Worm (Caenorhabditis elegans): Measurements from ENCODE around the gene chil-4.

Gene chil-4

DNA sequence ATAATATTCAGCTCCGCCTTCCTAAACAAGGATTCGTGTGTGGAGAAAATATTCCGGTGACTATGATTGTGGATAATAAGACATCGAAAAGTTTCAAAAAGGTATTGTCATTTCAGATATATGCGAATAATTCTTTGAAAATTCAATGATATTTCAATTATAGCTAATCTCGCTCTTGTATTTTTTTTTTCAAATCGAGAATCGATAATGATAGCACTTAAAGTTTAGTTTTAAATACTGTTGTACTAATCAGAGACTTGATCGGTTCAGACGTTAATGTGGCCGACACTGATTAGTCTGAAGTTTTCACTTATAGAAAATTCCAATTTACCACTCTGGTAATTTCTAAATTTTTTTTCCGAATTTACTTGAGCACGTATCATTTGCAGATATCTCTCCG is 19.6 kb downstream of the chil-4 start:
- TF ChIP-seq D1046.2 (GFP tag; IDR thresholded peaks at IDR 0.05) = no peak
- TF ChIP-seq unc-62 (GFP tag; optimal IDR thresholded peaks at IDR 0.05 in 1 of 2) = peak in 1 of 2 experiments; percentile 93
- TF ChIP-seq unc-62 (tag; optimal IDR thresholded peaks at IDR 0.05) = no peak
- TF ChIP-seq F37D6.2 (tag; optimal IDR thresholded peaks at IDR 0.05) = no peak

DNA sequence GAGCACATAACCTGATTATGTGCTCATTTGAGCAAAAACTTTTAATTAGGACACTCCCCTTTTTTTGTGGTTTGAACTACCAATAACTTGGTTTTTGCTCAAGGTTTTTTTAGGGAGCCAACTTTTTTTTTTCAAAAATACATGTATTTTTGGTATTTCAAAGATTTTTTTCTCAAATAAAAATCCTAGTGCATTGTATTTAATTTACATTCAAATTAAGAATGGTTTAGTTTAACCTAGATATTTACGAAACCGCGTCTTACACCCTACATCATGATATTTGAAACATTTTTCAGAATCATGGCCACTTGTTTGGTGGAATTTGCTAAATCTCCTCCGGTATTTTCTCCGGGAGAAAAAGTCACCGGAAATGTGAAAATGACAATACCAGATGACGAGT is 20.6 kb downstream of the chil-4 start, which contains the start of gene arrd-5:
TSS of gene arrd-5 (plus strand) at position 301 of the 400 bp plus-strand sequence.
- TF ChIP-seq unc-62 (GFP tag; optimal IDR thresholded peaks at IDR 0.05 in 1 of 2) = peak in 1 of 2 experiments; percentile 18
- no peak for TF ChIP-seq unc-62 (tag; optimal IDR thresholded peaks at IDR 0.05)
- TF ChIP-seq F37D6.2 (tag; optimal IDR thresholded peaks at IDR 0.05) = no peak

DNA sequence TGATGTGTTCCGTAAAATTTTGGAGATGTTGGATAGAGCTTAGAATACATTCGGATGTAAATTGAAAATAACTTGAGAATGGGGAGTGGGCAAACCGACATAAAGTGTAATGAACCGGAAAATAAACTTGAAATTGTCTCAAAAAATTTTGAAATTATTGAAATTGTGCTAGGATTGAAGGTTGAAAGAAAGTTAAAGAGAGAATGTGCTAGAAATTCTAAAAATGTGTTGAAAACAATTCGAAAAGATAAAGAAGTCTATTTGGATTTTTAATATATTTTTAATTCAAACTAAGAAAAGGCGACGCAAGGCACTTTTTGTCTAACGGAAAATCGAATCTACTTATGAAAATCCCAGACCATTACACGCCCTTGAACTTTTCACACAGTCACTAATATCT is 21.7 kb downstream of the chil-4 start, which contains the start of gene ZK938.3:
TSS of gene ZK938.3 (minus strand) at position 101 of the 400 bp plus-strand sequence.
- TF ChIP-seq daf-12 (tag; optimal IDR thresholded peaks at IDR 0.05) (no peak), unc-62 (GFP tag; optimal IDR thresholded peaks at IDR 0.05 in 1 of 2) (peak in 1 of 2 experiments; percentile 26), unc-62 (tag; optimal IDR thresholded peaks at IDR 0.05) (no peak)

DNA sequence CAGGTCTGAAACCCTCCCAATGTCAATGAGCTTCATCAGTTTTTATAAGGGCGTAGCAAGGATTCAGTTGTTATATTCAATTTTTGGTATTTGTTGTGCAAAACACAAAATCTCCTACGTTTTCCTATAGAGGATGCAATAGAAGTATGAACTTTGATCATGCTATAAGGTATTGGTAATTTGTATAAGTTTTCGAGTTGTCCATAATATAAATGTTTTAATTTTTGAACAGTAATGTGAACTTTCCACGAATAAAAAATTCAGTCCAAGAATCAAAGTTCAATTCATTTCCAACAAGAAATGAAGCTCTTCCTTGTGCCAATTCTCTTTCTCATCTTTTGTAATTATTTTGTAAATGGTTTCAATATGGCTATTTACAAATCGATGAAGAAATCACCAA is 24.5 kb downstream of the chil-4 start, which contains the start of gene ZK938.12:
TSS of gene ZK938.12 (plus strand) at position 301 of the 400 bp plus-strand sequence.
- no peak for TF ChIP-seq zfp-2 (tag; optimal IDR thresholded peaks at IDR 0.05)

DNA sequence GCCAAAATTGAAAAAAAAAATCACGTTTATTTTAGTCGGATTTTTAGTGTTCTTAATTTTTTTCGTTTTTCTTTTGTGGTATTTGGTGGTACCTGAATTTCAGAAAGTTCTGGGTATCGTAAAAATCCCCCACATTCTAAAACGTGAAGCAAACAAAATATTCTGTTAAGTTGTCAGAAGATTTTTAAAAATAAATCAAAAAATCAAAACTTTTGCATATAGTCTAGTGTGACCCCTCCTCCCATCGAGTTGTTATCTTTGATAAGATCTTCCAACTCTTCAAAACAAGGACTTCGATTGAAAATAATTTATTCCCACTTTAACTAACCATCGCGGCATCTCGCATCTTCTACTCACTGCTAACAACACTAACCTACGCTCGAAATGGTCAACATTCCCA is 26.4 kb downstream of the chil-4 start, which contains the start of gene ZK938.1:
TSS of gene ZK938.1 (plus strand) at position 301 of the 400 bp plus-strand sequence.
- TF ChIP-seq dmd-6 (GFP tag; IDR thresholded peaks at IDR 0.05) = no peak
- TF ChIP-seq nhr-237 (tag; optimal IDR thresholded peaks at IDR 0.05) = no peak
- TF ChIP-seq ceh-20 (GFP tag; IDR thresholded peaks at IDR 0.05) = no peak
- TF ChIP-seq nhr-42 (GFP tag; IDR thresholded peaks at IDR 0.05) = no peak
- no peak for TF ChIP-seq madf-9 (GFP tag; conservative IDR thresholded peaks at IDR 0.05)

DNA sequence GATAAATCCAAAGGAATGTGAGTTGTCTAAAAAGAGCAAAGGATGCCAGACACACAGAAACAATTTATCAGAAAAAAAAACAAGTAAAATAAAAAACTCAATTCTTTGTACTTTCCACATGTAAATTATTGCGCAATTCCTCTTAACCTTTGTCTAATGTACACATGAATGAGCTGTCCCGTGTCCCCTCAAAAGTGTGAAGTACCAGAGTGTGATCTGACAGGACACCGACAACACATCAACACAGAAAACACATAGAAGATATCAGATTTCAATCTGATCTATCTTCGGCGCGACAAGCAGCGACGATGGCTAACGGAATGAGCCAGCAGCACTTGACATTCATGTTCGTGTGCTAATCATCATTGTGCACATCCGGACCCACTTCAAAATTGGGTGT is 27.0 kb downstream of the chil-4 start:
- no peak for TF ChIP-seq ctbp-1 (GFP tag; IDR thresholded peaks at IDR 0.05)
- TF ChIP-seq tra-1 (GFP tag; IDR thresholded peaks at IDR 0.05) = no peak
- TF ChIP-seq saeg-2 (GFP tag; IDR thresholded peaks at IDR 0.05) = no peak
- TF ChIP-seq unc-62 (GFP tag; optimal IDR thresholded peaks at IDR 0.05 in 1 of 2) = no peak
- no peak for TF ChIP-seq unc-62 (tag; optimal IDR thresholded peaks at IDR 0.05)
- TF ChIP-seq jun-1 (tag; optimal IDR thresholded peaks at IDR 0.05) = no peak
- no peak for TF ChIP-seq F44E2.7 (GFP tag; IDR thresholded peaks at IDR 0.05)

DNA sequence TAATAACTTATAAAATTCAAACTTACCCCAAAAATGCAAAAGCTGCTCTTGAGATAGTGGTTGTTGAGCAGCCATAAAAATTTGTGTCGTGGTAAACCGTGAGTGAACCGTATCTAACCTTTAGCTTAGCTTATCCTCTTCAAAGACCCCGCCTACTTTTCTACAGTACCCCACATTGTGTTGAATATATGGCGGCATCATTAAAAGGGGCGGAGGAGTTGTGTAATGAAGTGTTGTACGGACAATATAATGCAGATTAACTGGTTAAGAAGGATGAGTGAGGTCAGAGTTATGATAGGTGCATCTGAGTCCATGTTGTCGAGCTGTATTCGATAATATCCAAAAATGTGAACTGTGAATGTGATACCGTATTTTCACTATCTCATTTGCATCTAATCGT is 27.7 kb downstream of the chil-4 start, which contains the start of gene eyg-1:
TSS of gene eyg-1 (minus strand) at position 101 of the 400 bp plus-strand sequence.
- TF ChIP-seq egl-27 (tag; optimal IDR thresholded peaks at IDR 0.05) = no peak
- TF ChIP-seq aha-1 (tag) = peak; percentile 53

DNA sequence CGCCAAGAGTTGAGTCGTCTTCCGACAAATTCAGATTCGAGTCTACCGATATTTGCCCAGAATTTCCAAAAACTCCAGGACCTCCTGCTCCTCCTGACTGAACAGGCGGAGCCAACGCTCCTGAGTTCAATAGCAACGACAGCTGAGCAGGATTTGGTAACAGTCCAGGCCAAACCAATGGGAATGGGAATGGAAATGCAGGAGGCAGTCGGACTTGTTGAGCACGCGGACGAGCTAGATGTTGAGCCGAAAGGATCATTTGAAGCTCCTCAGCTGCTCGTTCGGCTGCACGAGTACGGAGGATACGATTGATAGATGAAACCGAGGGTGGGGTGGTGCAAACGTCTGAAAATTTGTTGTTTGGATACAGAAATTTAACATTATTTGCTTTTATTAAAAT is 28.6 kb downstream of the chil-4 start:
- TF ChIP-seq aha-1 (tag) (peak; percentile 56), snpc-4 (tag; optimal IDR thresholded peaks at IDR 0.05) (no peak), ctbp-1 (GFP tag; IDR thresholded peaks at IDR 0.05) (no peak), nhr-102 (tag; optimal IDR thresholded peaks at IDR 0.05) (no peak)

DNA sequence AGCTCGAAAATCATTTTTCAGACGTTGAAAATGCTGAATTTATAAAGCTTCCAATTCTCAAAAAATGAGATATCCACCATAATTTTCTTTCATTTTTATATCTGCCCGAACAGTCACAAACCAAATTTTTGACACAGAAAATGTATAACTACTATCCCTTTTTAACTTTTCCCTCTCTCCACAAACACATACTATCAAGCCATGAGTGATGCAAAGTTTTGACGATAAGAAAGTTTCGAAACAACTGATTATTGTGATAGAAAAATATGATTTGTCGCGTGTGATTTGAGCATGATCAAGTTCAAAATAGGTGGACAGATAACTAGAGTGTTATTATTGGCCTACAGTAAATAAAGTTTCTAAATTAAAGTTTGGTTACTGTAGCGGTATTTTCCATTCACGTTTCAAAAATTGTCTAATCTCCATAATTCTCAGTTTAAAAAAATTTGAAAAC is 48.0 kb downstream of the chil-4 start, which contains the start of gene cyp-13A8:
TSS of gene cyp-13A8 (minus strand) at position 51 of the 454 bp plus-strand sequence.
- TF ChIP-seq dve-1 (tag; optimal IDR thresholded peaks at IDR 0.05; ENCODE audit: insufficient read depth) = peak; percentile 68
- no peak for TF ChIP-seq sdz-12 (GFP tag; optimal IDR thresholded peaks at IDR 0.05)
- no peak for TF ChIP-seq lin-39 (tag; optimal IDR thresholded peaks at IDR 0.05)
- TF ChIP-seq zag-1 (tag; optimal IDR thresholded peaks at IDR 0.05) = no peak
- no peak for TF ChIP-seq madf-5 (GFP tag; IDR thresholded peaks at IDR 0.05)
- no peak for TF ChIP-seq gei-8 (GFP tag; optimal IDR thresholded peaks at IDR 0.05)
- 0 out of 2 replicates have a peak, but pooled peaks have one; percentile 29 for TF ChIP-seq tra-1 (GFP tag; IDR thresholded peaks at IDR 0.05)
- TF ChIP-seq ceh-44 (GFP tag; IDR thresholded peaks at IDR 0.05) = no peak
- no peak for TF ChIP-seq ztf-7 (tag; optimal IDR thresholded peaks at IDR 0.05)
- TF ChIP-seq lin-29 (GFP tag; IDR thresholded peaks at IDR 0.05) = no peak
- no peak for TF ChIP-seq daf-12 (tag; optimal IDR thresholded peaks at IDR 0.05)
- TF ChIP-seq saeg-2 (GFP tag; IDR thresholded peaks at IDR 0.05) = no peak
- TF ChIP-seq jun-1 (tag; optimal IDR thresholded peaks at IDR 0.05) = no peak
- TF ChIP-seq zip-11 (GFP tag; IDR thresholded peaks at IDR 0.05) = no peak
- TF ChIP-seq fkh-10 (GFP tag; optimal IDR thresholded peaks at IDR 0.05) = no peak
- no peak for TF ChIP-seq snpc-1.2 (GFP tag; IDR thresholded peaks at IDR 0.05)
- TF ChIP-seq lin-15B (tag; optimal IDR thresholded peaks at IDR 0.05) = no peak
- no peak for TF ChIP-seq dmd-9 (GFP tag; IDR thresholded peaks at IDR 0.05)
- TF ChIP-seq tag-97 (GFP tag; IDR thresholded peaks at IDR 0.05) = no peak
